Worm (Caenorhabditis elegans) whole organism, L4 larva: ENCODE data around the gene ugt-64.

ENCODE experiments used
- D1046.2 ChIP-seq: fragments of 200-800 bp; sonication (Bioruptor generic); IDR thresholded peaks from 2 replicates; pipeline ENCODE4 v1.3.6; 2022; ENCODE audit warnings: missing genetic modification characterization, missing compliant biosample characterization
- R02D3.7 ChIP-seq: fragments of 150-350 bp; sonication (generic microtip); optimal IDR thresholded peaks from 3 replicates; lab custom pipeline; 2014; ENCODE audit warnings: missing biosample characterization, missing genetic modification characterization
- ama-1 ChIP-seq: fragments of 150-350 bp; optimal IDR thresholded peaks from 2 replicates; lab custom pipeline; 2014; ENCODE audit warnings: inconsistent platforms, mixed read lengths
- hmg-1.1 ChIP-seq: fragments of 200-800 bp; sonication (Bioruptor generic); IDR thresholded peaks from 2 replicates; pipeline ENCODE4 v1.3.6; 2022; ENCODE audit warnings: missing genetic modification reagents, missing genetic modification characterization, missing compliant biosample characterization
- lin-15B ChIP-seq: fragments of 150-350 bp; sonication (generic microtip); optimal IDR thresholded peaks from 3 replicates; lab custom pipeline; 2014; ENCODE audit warnings: missing biosample characterization, missing genetic modification characterization
- nhr-48 ChIP-seq: sonication (generic microtip); optimal IDR thresholded peaks from 2 replicates; lab custom pipeline; 2016; ENCODE audit warnings: mild to moderate bottlenecking, missing genetic modification characterization, missing compliant biosample characterization
- php-3 ChIP-seq: fragments of 200-800 bp; sonication (Bioruptor generic); IDR thresholded peaks from 2 replicates; pipeline ENCODE4 v1.3.6; 2022; ENCODE audit warnings: missing genetic modification reagents, missing genetic modification characterization, missing compliant biosample characterization
- spr-1 ChIP-seq: sonication (generic microtip); optimal IDR thresholded peaks from 2 replicates; lab custom pipeline; 2016; ENCODE audit warnings: mild to moderate bottlenecking, missing genetic modification characterization, missing compliant biosample characterization

DNA sequence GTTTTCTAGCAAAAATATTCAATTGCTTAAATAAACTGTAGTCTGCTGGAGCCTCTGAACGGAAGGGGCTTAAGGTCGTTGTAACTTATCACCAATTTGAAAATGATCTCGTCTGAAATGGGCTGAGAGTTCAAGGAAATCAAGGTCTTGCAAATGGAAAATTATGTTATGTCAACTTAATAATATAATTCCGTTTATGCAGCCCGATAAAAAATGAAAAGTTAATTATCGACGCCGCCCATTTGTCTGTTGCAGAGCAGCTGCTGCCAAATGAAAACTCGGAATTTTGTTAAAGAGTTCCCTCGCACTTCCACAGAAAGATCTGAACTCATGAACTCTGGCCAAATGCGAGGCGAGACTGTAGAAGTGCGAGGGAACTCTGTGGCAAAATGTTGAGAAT, 35.0 kb upstream of the ugt-64 start, which contains the start of gene srbc-67:
- TF ChIP-seq R02D3.7 (tag; lab: Kevin White, UChicago) (no peak), nhr-48 (no peak), D1046.2 (no peak), lin-15B (tag; lab: Kevin White, UChicago) (no peak), spr-1 (tag; lab: Kevin White, UChicago) (no peak), php-3 (GFP tag; lab: Robert Waterston, UW) (no peak), ama-1 (no peak), hmg-1.1 (no peak)
